Worm (Caenorhabditis elegans) whole organism, mixed stage, embryonic: Measurements from ENCODE around the gene cdt-2.
A peak's percentile ranks its signal among the peaks of the same experiment; 100 is the strongest.

Experiments used
- M03D4.4 ChIP-seq: sonication (generic microtip); optimal IDR thresholded peaks from 2 replicates; lab custom pipeline; 2017; ENCODE audit warnings: mild to moderate bottlenecking, missing genetic modification characterization, missing compliant biosample characterization
- bed-3 ChIP-seq: fragments of 200-800 bp; sonication (Bioruptor generic); optimal IDR thresholded peaks from 3 replicates; lab custom pipeline; 2018; ENCODE audit warnings: mild to moderate bottlenecking, missing genetic modification characterization, moderate library complexity, missing compliant biosample characterization
- blmp-1 ChIP-seq: fragments of 150-350 bp; optimal IDR thresholded peaks from 2 replicates; lab custom pipeline; 2014; ENCODE audit warnings: missing biosample characterization, missing genetic modification characterization
- ceh-39 ChIP-seq: fragments of 150-350 bp; optimal IDR thresholded peaks from 2 replicates; lab custom pipeline; 2014; ENCODE audit warnings: missing biosample characterization, missing genetic modification characterization
- ceh-43 ChIP-seq: fragments of 200-800 bp; sonication (Bioruptor generic); optimal IDR thresholded peaks from 2 replicates; lab custom pipeline; 2018; ENCODE audit warnings: mild to moderate bottlenecking, missing genetic modification characterization, moderate library complexity, missing compliant biosample characterization
- ceh-83 ChIP-seq: fragments of 200-800 bp; sonication (Bioruptor generic); optimal IDR thresholded peaks from 2 replicates; lab custom pipeline; 2018; ENCODE audit warnings: mild to moderate bottlenecking, missing genetic modification characterization, missing compliant biosample characterization
- ces-1 ChIP-seq: fragments of 150-350 bp; optimal IDR thresholded peaks from 2 replicates; lab custom pipeline; 2014; ENCODE audit warnings: missing biosample characterization, missing genetic modification reagents, missing genetic modification characterization
- cnd-1 ChIP-seq: fragments of 200-800 bp; sonication (Bioruptor generic); optimal IDR thresholded peaks from 2 replicates; lab custom pipeline; 2018; ENCODE audit warnings: mild to moderate bottlenecking, missing genetic modification characterization, missing compliant biosample characterization
- drap-1 ChIP-seq: fragments of 200-800 bp; sonication (Bioruptor generic); optimal IDR thresholded peaks from 3 replicates; lab custom pipeline; 2018; ENCODE audit warnings: mild to moderate bottlenecking, missing genetic modification characterization, missing compliant biosample characterization
- elt-1 ChIP-seq: sonication (generic microtip); optimal IDR thresholded peaks from 2 replicates; lab custom pipeline; 2017; ENCODE audit warnings: missing genetic modification characterization, mild to moderate bottlenecking, missing compliant biosample characterization, antibody characterized with exemption, moderate library complexity, borderline replicate concordance; ENCODE audit not compliant: insufficient read depth
- elt-3 ChIP-seq: fragments of 150-350 bp; optimal IDR thresholded peaks from 2 replicates; lab custom pipeline; 2014; ENCODE audit warnings: missing biosample characterization, missing genetic modification characterization
- flh-1 ChIP-seq: fragments of 200-800 bp; sonication (Bioruptor generic); optimal IDR thresholded peaks from 2 replicates; lab custom pipeline; 2018; ENCODE audit warnings: mild to moderate bottlenecking, missing genetic modification characterization, moderate library complexity, missing compliant biosample characterization
- ham-2 ChIP-seq: fragments of 200-800 bp; sonication (Bioruptor generic); optimal IDR thresholded peaks from 2 replicates; lab custom pipeline; 2018; ENCODE audit warnings: mild to moderate bottlenecking, missing genetic modification characterization, missing compliant biosample characterization
- hlh-1 ChIP-seq: fragments of 150-350 bp; optimal IDR thresholded peaks from 2 replicates; lab custom pipeline; 2014; ENCODE audit warnings: missing biosample characterization, missing genetic modification reagents, missing genetic modification characterization
- lin-13 ChIP-seq: fragments of 150-350 bp; optimal IDR thresholded peaks from 2 replicates; lab custom pipeline; 2014; ENCODE audit warnings: missing biosample characterization, missing genetic modification characterization
- lin-32 ChIP-seq: fragments of 200-800 bp; sonication (Bioruptor generic); optimal IDR thresholded peaks from 2 replicates; lab custom pipeline; 2018; ENCODE audit warnings: mild to moderate bottlenecking, missing genetic modification characterization, missing compliant biosample characterization
- lsy-2 ChIP-seq: fragments of 150-350 bp; optimal IDR thresholded peaks from 2 replicates; lab custom pipeline; 2014; ENCODE audit warnings: missing biosample characterization, missing genetic modification characterization
- mab-5 ChIP-seq: fragments of 150-350 bp; optimal IDR thresholded peaks from 2 replicates; lab custom pipeline; 2014; ENCODE audit warnings: missing biosample characterization, missing genetic modification characterization
- mep-1 ChIP-seq: fragments of 150-350 bp; optimal IDR thresholded peaks from 2 replicates; lab custom pipeline; 2017; ENCODE audit warnings: missing biosample characterization, missing genetic modification reagents, missing genetic modification characterization, inconsistent platforms
- mls-2 ChIP-seq: sonication (generic microtip); optimal IDR thresholded peaks from 2 replicates; lab custom pipeline; 2016; ENCODE audit warnings: mild to moderate bottlenecking, missing genetic modification characterization, moderate library complexity, missing compliant biosample characterization
- nhr-12 ChIP-seq: fragments of 150-350 bp; optimal IDR thresholded peaks from 2 replicates; lab custom pipeline; 2014; ENCODE audit warnings: missing biosample characterization, missing genetic modification characterization
- nhr-2 ChIP-seq: fragments of 150-350 bp; optimal IDR thresholded peaks from 2 replicates; lab custom pipeline; 2014; ENCODE audit warnings: missing biosample characterization, missing genetic modification characterization
- nhr-237 ChIP-seq: fragments of 150-350 bp; optimal IDR thresholded peaks from 2 replicates; lab custom pipeline; 2014; ENCODE audit warnings: missing biosample characterization, missing genetic modification characterization
- nhr-28 ChIP-seq: fragments of 150-350 bp; optimal IDR thresholded peaks from 2 replicates; lab custom pipeline; 2014; ENCODE audit warnings: missing biosample characterization, missing genetic modification characterization
- nhr-76 ChIP-seq: sonication (generic microtip); optimal IDR thresholded peaks from 2 replicates; lab custom pipeline; 2017; ENCODE audit warnings: missing biosample characterization, missing genetic modification characterization
- pha-4 ChIP-seq: fragments of 150-350 bp; optimal IDR thresholded peaks from 2 replicates; lab custom pipeline; 2018; ENCODE audit warnings: missing biosample characterization, missing genetic modification reagents, missing genetic modification characterization
- sem-2 ChIP-seq: fragments of 200-800 bp; sonication (Bioruptor generic); optimal IDR thresholded peaks from 2 replicates; lab custom pipeline; 2018; ENCODE audit warnings: mild to moderate bottlenecking, missing genetic modification characterization, missing compliant biosample characterization
- snpc-4 ChIP-seq: fragments of 150-350 bp; optimal IDR thresholded peaks from 2 replicates; lab custom pipeline; 2014; ENCODE audit warnings: missing biosample characterization, missing genetic modification characterization
- sptf-1 ChIP-seq: sonication (generic microtip); optimal IDR thresholded peaks from 2 replicates; lab custom pipeline; 2017; ENCODE audit warnings: mild to moderate bottlenecking, missing genetic modification characterization, moderate library complexity, missing compliant biosample characterization
- tbx-8 ChIP-seq: fragments of 200-800 bp; sonication (Bioruptor generic); optimal IDR thresholded peaks from 2 replicates; lab custom pipeline; 2018; ENCODE audit warnings: mild to moderate bottlenecking, missing genetic modification characterization, moderate library complexity, missing compliant biosample characterization
- unc-120 ChIP-seq: sonication (generic microtip); optimal IDR thresholded peaks from 2 replicates; lab custom pipeline; 2017; ENCODE audit warnings: missing genetic modification characterization, missing compliant biosample characterization; ENCODE audit not compliant: poor library complexity, severe bottlenecking
- unc-39 ChIP-seq: fragments of 150-350 bp; optimal IDR thresholded peaks from 2 replicates; lab custom pipeline; 2014; ENCODE audit warnings: missing biosample characterization, missing genetic modification characterization
- unc-62 ChIP-seq: fragments of 150-350 bp; optimal IDR thresholded peaks from 2 replicates; lab custom pipeline; 2014; ENCODE audit warnings: missing biosample characterization, missing genetic modification reagents, missing genetic modification characterization
- zip-8 ChIP-seq: fragments of 150-350 bp; optimal IDR thresholded peaks from 2 replicates; lab custom pipeline; 2014; ENCODE audit warnings: missing biosample characterization, missing genetic modification characterization
- ztf-11 ChIP-seq: fragments of 150-350 bp; optimal IDR thresholded peaks from 2 replicates; lab custom pipeline; 2014; ENCODE audit warnings: missing biosample characterization, missing genetic modification characterization

The cdt-2 gene

ce11 chrV:15002184-15002690 is 11.3 kb upstream of the cdt-2 start, which contains the start of the genes fib-1 and mut-15:
Gene fib-1, minus strand, starts transcription at chrV:15002223.
Gene mut-15, plus strand, starts transcription at chrV:15002543.
- TF ChIP-seq nhr-237 (tag; lab: Kevin White, UChicago) (peak; percentile 93), sptf-1 (tag; lab: Kevin White, UChicago) (peak; percentile 86), lin-13 (tag; lab: Kevin White, UChicago) (peak; percentile 93), tbx-8 (GFP tag; lab: Kevin White, UChicago) (peak; percentile 21), drap-1 (GFP tag; lab: Kevin White, UChicago) (peak; percentile 92), mls-2 (peak; percentile 80), nhr-2 (tag; lab: Kevin White, UChicago) (peak; percentile 37), elt-3 (tag; lab: Kevin White, UChicago) (peak; percentile 11), ceh-39 (peak; percentile 96), ceh-83 (GFP tag; lab: Kevin White, UChicago) (peak; percentile 51), ham-2 (GFP tag; lab: Kevin White, UChicago) (peak; percentile 15), blmp-1 (no peak), lsy-2 (tag; lab: Kevin White, UChicago) (peak; percentile 95), hlh-1 (tag; lab: Kevin White, UChicago) (no peak), sem-2 (GFP tag; lab: Kevin White, UChicago) (no peak), ceh-43 (GFP tag; lab: Kevin White, UChicago) (no peak), ces-1 (no peak), M03D4.4 (no peak), zip-8 (tag; lab: Kevin White, UChicago) (no peak), elt-1 (tag; lab: Kevin White, UChicago) (no peak), flh-1 (GFP tag; lab: Kevin White, UChicago) (no peak), unc-120 (tag; lab: Kevin White, UChicago) (peak; percentile 94), snpc-4 (tag; lab: Kevin White, UChicago) (no peak), lin-32 (GFP tag; lab: Kevin White, UChicago) (no peak), unc-62 (GFP tag; lab: Kevin White, UChicago) (peak; percentile 4), pha-4 (peak; percentile 83), unc-39 (tag; lab: Kevin White, UChicago) (no peak), nhr-76 (tag; lab: Kevin White, UChicago) (no peak), nhr-12 (tag; lab: Kevin White, UChicago) (no peak), bed-3 (GFP tag; lab: Kevin White, UChicago) (peak; percentile 32), ztf-11 (no peak), cnd-1 (tag; lab: Kevin White, UChicago) (peak; percentile 40), mep-1 (tag; lab: Kevin White, UChicago) (peak; percentile 95), mab-5 (tag; lab: Kevin White, UChicago) (no peak), nhr-28 (tag; lab: Kevin White, UChicago) (peak; percentile 9)

ce11 chrV:15001536-15001935 is 10.6 kb upstream of the cdt-2 start:
- TF ChIP-seq pha-4 (no peak), drap-1 (GFP tag; lab: Kevin White, UChicago) (peak; percentile 6)

DNA sequence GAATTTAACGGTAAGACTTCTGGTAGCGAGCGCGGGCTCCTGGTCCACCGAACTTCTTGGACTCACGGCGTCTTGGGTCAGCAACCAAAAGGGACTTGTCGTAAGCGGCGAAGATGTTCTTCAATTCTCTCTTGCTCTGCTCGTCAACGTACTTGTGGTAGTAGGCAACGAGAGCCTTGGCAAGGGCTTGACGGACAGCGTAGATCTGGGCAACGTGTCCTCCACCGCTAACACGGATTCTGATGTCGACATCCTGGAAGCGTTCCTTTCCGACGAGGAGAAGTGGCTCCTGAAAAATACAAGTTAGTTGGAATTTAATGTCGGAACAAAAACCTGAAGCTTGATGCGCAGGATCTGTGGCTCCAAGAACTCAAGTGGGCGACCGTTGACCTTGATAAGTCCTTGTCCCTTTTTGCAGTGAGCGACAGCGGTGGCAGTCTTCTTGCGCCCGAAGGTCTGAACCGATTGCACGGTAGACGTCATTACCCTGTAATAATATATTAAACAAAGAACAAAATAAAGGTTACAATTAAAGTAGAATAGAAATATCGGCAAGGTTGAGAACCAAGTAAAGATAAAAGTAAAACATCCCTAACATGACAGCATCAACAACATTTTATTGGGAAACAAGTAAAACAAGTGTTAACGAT is 9.3 kb upstream of the cdt-2 start, which contains the start of gene rps-16:
Gene rps-16 (minus strand): TSS at position 487 of the 650 bp plus-strand sequence.
- TF ChIP-seq nhr-76 (tag; lab: Kevin White, UChicago) (no peak), ztf-11 (no peak), nhr-28 (tag; lab: Kevin White, UChicago) (no peak), elt-1 (tag; lab: Kevin White, UChicago) (no peak)
